Worm (Caenorhabditis elegans) whole organism, early embryonic: ENCODE data around the gene Y55D5A.1.

ENCODE experiments used
- B0310.2 ChIP-seq: sonication (generic microtip); optimal IDR thresholded peaks from 2 replicates; lab custom pipeline; 2016; ENCODE audit warnings: mild to moderate bottlenecking, missing genetic modification characterization, missing compliant biosample characterization
- F13C5.2 ChIP-seq: sonication (generic microtip); optimal IDR thresholded peaks from 2 replicates; lab custom pipeline; 2017; ENCODE audit warnings: mild to moderate bottlenecking, missing genetic modification characterization, inconsistent platforms, missing compliant biosample characterization
- aly-1 ChIP-seq: sonication (generic microtip); optimal IDR thresholded peaks from 2 replicates; lab custom pipeline; 2016; ENCODE audit warnings: missing genetic modification characterization, missing compliant biosample characterization
- ama-1 ChIP-seq: fragments of 150-350 bp; optimal IDR thresholded peaks from 2 replicates; lab custom pipeline; 2014
- ceh-13 ChIP-seq: fragments of 200-800 bp; sonication (Bioruptor generic); optimal IDR thresholded peaks from 2 replicates; lab custom pipeline; 2018; ENCODE audit warnings: mild to moderate bottlenecking, missing genetic modification characterization, missing compliant biosample characterization
- ceh-36 ChIP-seq: sonication (generic microtip); optimal IDR thresholded peaks from 2 replicates; lab custom pipeline; 2016; ENCODE audit warnings: missing genetic modification characterization, inconsistent platforms, missing compliant biosample characterization
- ets-7 ChIP-seq: sonication (generic microtip); optimal IDR thresholded peaks from 2 replicates; lab custom pipeline; 2016; ENCODE audit warnings: missing genotype, missing genetic modification characterization, missing compliant biosample characterization
- flt-1 ChIP-seq: fragments of 200-800 bp; sonication (Bioruptor generic); IDR thresholded peaks from 2 replicates; pipeline ENCODE4 v1.3.6; 2022; ENCODE audit warnings: missing genetic modification characterization, missing compliant biosample characterization
- hmbx-1 ChIP-seq: sonication (generic microtip); optimal IDR thresholded peaks from 2 replicates; lab custom pipeline; 2016; ENCODE audit warnings: mild to moderate bottlenecking, missing genetic modification characterization, missing compliant biosample characterization
- hmg-4 ChIP-seq: fragments of 200-800 bp; sonication (Bioruptor generic); optimal IDR thresholded peaks from 2 replicates; lab custom pipeline; 2018; ENCODE audit warnings: mild to moderate bottlenecking, missing genetic modification characterization, missing compliant biosample characterization
- hnd-1 ChIP-seq: sonication (generic microtip); optimal IDR thresholded peaks from 2 replicates; lab custom pipeline; 2016; ENCODE audit warnings: missing genetic modification characterization, missing compliant biosample characterization
- pes-1 ChIP-seq: fragments of 200-800 bp; sonication (Bioruptor generic); IDR thresholded peaks from 2 replicates; pipeline ENCODE4 v1.3.6; 2022; ENCODE audit warnings: missing genetic modification reagents, missing genetic modification characterization, missing compliant biosample characterization
- scrt-1 ChIP-seq: fragments of 200-800 bp; sonication (Bioruptor generic); IDR thresholded peaks from 2 replicates; pipeline ENCODE4 v1.3.6; 2022; ENCODE audit warnings: missing genetic modification characterization, missing compliant biosample characterization
- sea-1 ChIP-seq: fragments of 200-800 bp; sonication (Bioruptor generic); conservative IDR thresholded peaks from 2 replicates; pipeline ENCODE4 v1.3.6; 2022; ENCODE audit warnings: missing genetic modification characterization, missing compliant biosample characterization
- tbx-11 ChIP-seq: fragments of 200-800 bp; sonication (Bioruptor generic); IDR thresholded peaks from 2 replicates; pipeline ENCODE4 v1.3.6; 2022; ENCODE audit warnings: missing genetic modification characterization, missing compliant biosample characterization
- tbx-37 ChIP-seq: fragments of 200-800 bp; sonication (Bioruptor generic); conservative IDR thresholded peaks from 2 replicates; pipeline ENCODE4 v1.3.6; 2022; ENCODE audit warnings: missing genetic modification reagents, missing genetic modification characterization, missing compliant biosample characterization
- tra-4 ChIP-seq: sonication (generic microtip); optimal IDR thresholded peaks from 2 replicates; lab custom pipeline; 2017; ENCODE audit warnings: missing genetic modification characterization, missing compliant biosample characterization

The Y55D5A.1 gene

DNA sequence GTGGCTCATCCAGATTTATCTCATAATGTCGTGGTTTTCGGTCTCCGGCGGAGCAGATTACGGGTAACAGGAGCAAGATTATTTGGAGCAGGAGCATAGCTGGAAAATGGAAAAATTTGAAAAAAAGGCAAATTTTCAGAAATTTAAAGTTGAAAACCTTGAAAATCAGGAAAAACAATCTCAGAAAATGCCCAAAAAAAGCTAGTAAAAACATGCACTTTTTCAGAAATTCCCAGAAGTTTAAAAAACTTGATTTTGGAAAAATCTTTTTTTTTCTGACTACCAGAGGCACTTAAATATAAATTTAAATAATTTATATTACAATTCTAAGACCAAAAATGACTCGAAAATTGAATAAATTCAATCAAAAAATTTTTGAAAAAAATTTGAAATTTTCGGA is 6.5 kb upstream of the Y55D5A.1 start, which contains the start of gene Y55D5A.3:
Y55D5A.3 (minus strand) TSS at position 101 of the 400 bp plus-strand sequence.
- TF ChIP-seq pes-1 (GFP tag; lab: Robert Waterston, UW) (no peak), ceh-13 (GFP tag; lab: Kevin White, UChicago) (no peak), sea-1 (no peak), F13C5.2 (tag; lab: Kevin White, UChicago) (no peak), aly-1 (tag; lab: Kevin White, UChicago) (no peak), ama-1 (lab: Kevin White, UChicago) (no peak), tra-4 (tag; lab: Kevin White, UChicago) (no peak), B0310.2 (no peak), tbx-11 (GFP tag; lab: Robert Waterston, UW) (no peak), ets-7 (tag; lab: Kevin White, UChicago) (no peak), hmg-4 (GFP tag; lab: Kevin White, UChicago) (no peak)

DNA sequence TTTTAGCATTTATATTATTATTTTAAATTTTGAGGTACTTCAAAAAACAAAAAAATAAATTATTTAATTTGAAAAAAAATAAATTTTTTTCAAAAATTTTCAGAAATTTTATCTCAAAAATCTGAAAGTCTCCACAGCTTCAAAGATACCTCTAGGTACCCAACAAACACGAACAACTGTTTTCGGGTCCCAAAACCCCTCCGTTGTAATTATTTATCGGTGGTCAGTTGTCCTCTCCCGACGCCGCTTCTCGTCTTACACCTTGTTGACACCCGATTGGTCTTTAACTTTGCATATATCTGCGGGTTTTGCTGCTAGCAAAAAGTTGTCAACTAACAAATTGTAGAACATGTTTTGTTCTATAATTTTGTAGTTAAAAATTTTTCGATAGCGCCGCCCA is 6.0 kb upstream of the Y55D5A.1 start:
- TF ChIP-seq ceh-36 (tag; lab: Kevin White, UChicago) (no peak), ama-1 (lab: Kevin White, UChicago) (no peak), hnd-1 (tag; lab: Kevin White, UChicago) (no peak), tra-4 (tag; lab: Kevin White, UChicago) (no peak), hmbx-1 (tag; lab: Kevin White, UChicago) (no peak), ceh-13 (GFP tag; lab: Kevin White, UChicago) (no peak), scrt-1 (GFP tag; lab: Robert Waterston, UW) (no peak), B0310.2 (no peak), aly-1 (tag; lab: Kevin White, UChicago) (no peak), pes-1 (GFP tag; lab: Robert Waterston, UW) (no peak), ets-7 (tag; lab: Kevin White, UChicago) (no peak), flt-1 (GFP tag; lab: Robert Waterston, UW) (no peak), sea-1 (no peak), F13C5.2 (tag; lab: Kevin White, UChicago) (no peak), tbx-11 (GFP tag; lab: Robert Waterston, UW) (no peak), tbx-37 (GFP tag; lab: Robert Waterston, UW) (no peak), hmg-4 (GFP tag; lab: Kevin White, UChicago) (no peak)

DNA sequence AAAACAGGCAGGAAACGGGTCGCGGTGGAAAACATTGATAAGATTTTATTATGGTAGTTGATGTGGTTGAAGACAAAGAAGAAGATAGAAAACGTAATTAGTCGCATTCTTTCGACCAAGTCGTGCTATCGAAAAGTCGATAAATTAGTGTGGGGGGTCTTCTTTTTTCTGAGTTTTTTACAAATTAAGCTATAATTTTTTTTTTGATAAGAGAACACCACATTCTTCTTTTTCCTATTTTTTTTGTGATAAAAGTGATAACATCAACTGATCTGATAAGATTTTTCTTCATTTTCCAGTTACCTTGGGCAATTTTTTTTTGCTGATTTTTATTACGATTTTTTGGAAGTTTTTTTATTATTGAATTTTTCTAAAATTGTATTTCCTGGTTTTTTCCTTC is 1.3 kb upstream of the Y55D5A.1 start:
- no peak for TF ChIP-seq tbx-37 (GFP tag; lab: Robert Waterston, UW)
- no peak for TF ChIP-seq tbx-11 (GFP tag; lab: Robert Waterston, UW)

DNA sequence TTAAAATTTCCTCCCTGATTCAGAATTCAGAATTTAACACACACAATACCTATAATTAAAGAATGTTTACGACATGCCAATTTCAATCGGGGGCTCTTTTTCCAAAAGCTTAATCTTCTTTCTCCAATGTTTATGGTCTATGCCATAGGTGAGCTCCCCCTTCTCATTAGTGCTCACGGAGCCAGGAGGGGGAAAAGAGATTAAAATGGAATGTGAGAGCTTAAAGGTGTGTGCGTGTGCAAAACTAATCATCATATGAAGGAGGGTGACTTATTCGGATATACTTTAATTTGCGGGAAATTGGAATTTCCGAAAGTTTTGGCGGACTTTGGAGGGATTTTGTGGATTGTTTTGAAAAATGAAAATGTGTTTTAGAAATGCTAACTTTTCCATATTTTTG is 835 bp downstream of the Y55D5A.1 start:
- TF ChIP-seq flt-1 (GFP tag; lab: Robert Waterston, UW) (no peak), ama-1 (lab: Kevin White, UChicago) (no peak), ets-7 (tag; lab: Kevin White, UChicago) (no peak), ceh-13 (GFP tag; lab: Kevin White, UChicago) (no peak), pes-1 (GFP tag; lab: Robert Waterston, UW) (no peak), scrt-1 (GFP tag; lab: Robert Waterston, UW) (no peak), F13C5.2 (tag; lab: Kevin White, UChicago) (no peak), tbx-37 (GFP tag; lab: Robert Waterston, UW) (no peak), tbx-11 (GFP tag; lab: Robert Waterston, UW) (no peak), hmg-4 (GFP tag; lab: Kevin White, UChicago) (no peak), sea-1 (no peak), hnd-1 (tag; lab: Kevin White, UChicago) (no peak), ceh-36 (tag; lab: Kevin White, UChicago) (no peak), hmbx-1 (tag; lab: Kevin White, UChicago) (no peak), aly-1 (tag; lab: Kevin White, UChicago) (no peak), tra-4 (tag; lab: Kevin White, UChicago) (no peak), B0310.2 (no peak)

DNA sequence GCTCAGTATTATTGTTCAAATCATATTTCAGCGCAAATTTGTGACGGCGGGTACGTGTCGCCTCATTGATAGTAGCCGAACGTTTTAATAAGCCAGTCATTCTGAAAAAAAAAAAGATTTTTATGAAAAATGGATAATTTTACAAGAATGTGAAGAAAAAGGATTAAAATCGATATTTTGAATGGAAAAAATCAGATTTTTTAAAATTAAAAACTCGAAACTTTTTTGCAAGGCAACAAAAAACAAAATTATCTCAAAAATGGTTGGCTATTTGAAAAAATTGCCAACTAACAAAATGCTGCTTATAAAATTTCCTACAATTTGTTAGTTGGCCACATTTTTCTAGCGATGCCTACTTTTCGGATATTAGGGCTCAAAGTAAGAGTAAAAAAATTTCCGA is 7.7 kb downstream of the Y55D5A.1 start, which contains the start of gene Y55D5A.4:
Y55D5A.4 (minus strand) TSS at position 101 of the 400 bp plus-strand sequence.
- TF ChIP-seq ceh-36 (tag; lab: Kevin White, UChicago) (no peak), ama-1 (lab: Kevin White, UChicago) (no peak), tbx-37 (GFP tag; lab: Robert Waterston, UW) (no peak), F13C5.2 (tag; lab: Kevin White, UChicago) (no peak), hmg-4 (GFP tag; lab: Kevin White, UChicago) (no peak), sea-1 (no peak), B0310.2 (no peak), tra-4 (tag; lab: Kevin White, UChicago) (no peak), hmbx-1 (tag; lab: Kevin White, UChicago) (no peak), hnd-1 (tag; lab: Kevin White, UChicago) (no peak), aly-1 (tag; lab: Kevin White, UChicago) (no peak), scrt-1 (GFP tag; lab: Robert Waterston, UW) (no peak), ets-7 (tag; lab: Kevin White, UChicago) (no peak), pes-1 (GFP tag; lab: Robert Waterston, UW) (no peak)

DNA sequence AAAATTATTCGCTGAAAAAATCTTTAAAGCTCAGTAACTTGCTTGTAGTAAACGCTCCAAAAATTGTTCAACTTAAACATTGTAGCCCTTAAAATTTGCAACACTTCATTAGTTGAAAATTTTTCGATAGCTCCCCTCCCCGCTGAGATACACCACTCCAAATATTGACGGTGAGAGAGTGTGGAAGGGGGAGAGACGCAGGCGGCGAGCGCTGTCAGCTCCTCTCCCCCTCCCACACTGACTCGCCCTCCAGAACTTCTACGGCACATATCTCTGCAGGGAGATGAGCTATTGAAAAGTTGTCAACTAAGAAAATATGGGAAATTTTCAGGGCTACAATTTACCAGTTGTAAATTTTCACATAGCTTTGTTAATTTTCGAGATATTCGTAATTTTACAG is 10.0 kb downstream of the Y55D5A.1 start:
- TF ChIP-seq hmg-4 (GFP tag; lab: Kevin White, UChicago) (no peak), hmbx-1 (tag; lab: Kevin White, UChicago) (no peak), tbx-37 (GFP tag; lab: Robert Waterston, UW) (no peak), sea-1 (no peak), ceh-13 (GFP tag; lab: Kevin White, UChicago) (no peak), ceh-36 (tag; lab: Kevin White, UChicago) (no peak), B0310.2 (no peak), ama-1 (lab: Kevin White, UChicago) (no peak), tra-4 (tag; lab: Kevin White, UChicago) (no peak), hnd-1 (tag; lab: Kevin White, UChicago) (no peak), F13C5.2 (tag; lab: Kevin White, UChicago) (no peak), aly-1 (tag; lab: Kevin White, UChicago) (no peak), pes-1 (GFP tag; lab: Robert Waterston, UW) (no peak), flt-1 (GFP tag; lab: Robert Waterston, UW) (no peak), ets-7 (tag; lab: Kevin White, UChicago) (no peak), tbx-11 (GFP tag; lab: Robert Waterston, UW) (no peak)
